Fruit fly (Drosophila melanogaster) whole organism, wandering third instar larva: ENCODE data around the gene bon.

Source experiments
- Abd-B ChIP-seq: fragments of >200 bp; optimal IDR thresholded peaks from 2 replicates; lab custom pipeline; 2017; ENCODE audit warnings: missing biosample characterization, missing genetic modification characterization
- CG32264 ChIP-seq: fragments of 200-800 bp; sonication (Bioruptor generic); optimal IDR thresholded peaks from 2 replicates; lab custom pipeline; 2016; ENCODE audit warnings: missing biosample characterization, missing genetic modification characterization
- CG9705 ChIP-seq: fragments of 200-800 bp; sonication (Bioruptor generic); optimal IDR thresholded peaks from 2 replicates; lab custom pipeline; 2018; ENCODE audit warnings: missing biosample characterization, mild to moderate bottlenecking, missing genetic modification characterization
- CrebA ChIP-seq: fragments of 200-800 bp; sonication (Bioruptor generic); optimal IDR thresholded peaks from 2 replicates; lab custom pipeline; 2016; ENCODE audit warnings: missing biosample characterization, mild to moderate bottlenecking, missing genetic modification characterization, borderline replicate concordance
- Dfd ChIP-seq: fragments of >200 bp; optimal IDR thresholded peaks from 2 replicates; lab custom pipeline; 2017; ENCODE audit warnings: missing biosample characterization, missing genetic modification characterization
- Dif ChIP-seq: fragments of 200-275, 200-300 bp; sonication (Bioruptor generic); optimal IDR thresholded peaks from 2 replicates; lab custom pipeline; 2018; ENCODE audit warnings: missing biosample characterization, missing genetic modification characterization; ENCODE audit not compliant: partially characterized antibody
- GATAd ChIP-seq: sonication (Bioruptor generic); optimal IDR thresholded peaks from 2 replicates; lab custom pipeline; 2016; ENCODE audit warnings: missing biosample characterization, missing genetic modification characterization
- HLH106 ChIP-seq: fragments of 200-800 bp; optimal IDR thresholded peaks from 3 replicates; lab custom pipeline; 2019; ENCODE audit warnings: missing biosample characterization, mild to moderate bottlenecking, missing genetic modification characterization, moderate library complexity
- Hnf4 ChIP-seq: fragments of 200-800 bp; sonication (Bioruptor generic); optimal IDR thresholded peaks from 2 replicates; lab custom pipeline; 2016; ENCODE audit warnings: missing biosample characterization, mild to moderate bottlenecking, missing genetic modification characterization
- Hr78 ChIP-seq: fragments of >200 bp; optimal IDR thresholded peaks from 2 replicates; lab custom pipeline; 2017; ENCODE audit warnings: missing biosample characterization, missing genetic modification characterization
- Hr83 ChIP-seq: fragments of 200-300 bp; sonication (Bioruptor generic); optimal IDR thresholded peaks from 2 replicates; lab custom pipeline; 2016; ENCODE audit warnings: missing biosample characterization, mild to moderate bottlenecking, missing genetic modification characterization, moderate library complexity; ENCODE audit not compliant: poor library complexity, severe bottlenecking
- Jra ChIP-seq: sonication (Bioruptor generic); optimal IDR thresholded peaks from 2 replicates; lab custom pipeline; 2016; ENCODE audit warnings: missing biosample characterization, missing genetic modification characterization
- Mio ChIP-seq: sonication (Bioruptor generic); optimal IDR thresholded peaks from 2 replicates; lab custom pipeline; 2016; ENCODE audit warnings: missing biosample characterization, missing genetic modification characterization
- Myc ChIP-seq: fragments of >200 bp; optimal IDR thresholded peaks from 2 replicates; lab custom pipeline; 2017
- N ChIP-seq: fragments of >200 bp; optimal IDR thresholded peaks from 2 replicates; lab custom pipeline; 2018; ENCODE audit warnings: missing biosample characterization, missing external identifiers, missing genetic modification characterization
- OdsH ChIP-seq: fragments of 200-800 bp; sonication (Bioruptor generic); optimal IDR thresholded peaks from 2 replicates; lab custom pipeline; 2016; ENCODE audit warnings: missing biosample characterization, mild to moderate bottlenecking, missing genetic modification characterization
- Rel ChIP-seq, 2 experiments: fragments of 200-800 bp; sonication (Bioruptor generic) in 1 of 2; optimal IDR thresholded peaks; 2 replicates in 1 of 2; 3 replicates in 1 of 2; lab custom pipeline; 2016 to 2019; ENCODE audit warnings: mild to moderate bottlenecking in 2 of 2, missing biosample characterization in 2 of 2, missing genetic modification characterization in 2 of 2, moderate library complexity in 1 of 2
- Sp1 ChIP-seq: fragments of 200-800 bp; sonication (Bioruptor generic); optimal IDR thresholded peaks from 3 replicates; lab custom pipeline; 2019; ENCODE audit warnings: missing biosample characterization, mild to moderate bottlenecking, missing genetic modification characterization, moderate library complexity
- Vsx2 ChIP-seq: fragments of 200-300, 225-300 bp; sonication (Bioruptor generic); optimal IDR thresholded peaks from 2 replicates; lab custom pipeline; 2018; ENCODE audit warnings: missing biosample characterization, missing genetic modification characterization; ENCODE audit not compliant: partially characterized antibody
- br ChIP-seq: fragments of 200-800 bp; sonication (Bioruptor generic); optimal IDR thresholded peaks from 2 replicates; lab custom pipeline; 2016; ENCODE audit warnings: missing biosample characterization, missing genetic modification characterization
- brk ChIP-seq: fragments of 200-800 bp; sonication (Bioruptor generic); optimal IDR thresholded peaks from 2 replicates; lab custom pipeline; 2016; ENCODE audit warnings: missing biosample characterization, mild to moderate bottlenecking, missing genetic modification characterization
- dl ChIP-seq, 2 experiments: fragments of 175-275, 200-275 bp in 1 of 2; fragments of 200-275 bp in 1 of 2; sonication (Bioruptor generic); optimal IDR thresholded peaks; lab custom pipeline; 2018; ENCODE audit warnings: mild to moderate bottlenecking in 2 of 2, missing biosample characterization in 2 of 2, missing genetic modification characterization in 2 of 2, moderate library complexity in 2 of 2; ENCODE audit not compliant: partially characterized antibody in 2 of 2, insufficient read depth in 1 of 2
- dmrt93B ChIP-seq: fragments of 200-800 bp; sonication (Bioruptor generic); optimal IDR thresholded peaks from 2 replicates; lab custom pipeline; 2018; ENCODE audit warnings: missing biosample characterization, mild to moderate bottlenecking, missing genetic modification characterization
- dsf ChIP-seq: sonication (Bioruptor generic); optimal IDR thresholded peaks from 2 replicates; lab custom pipeline; 2016; ENCODE audit warnings: missing biosample characterization, missing genetic modification characterization, borderline replicate concordance
- ey ChIP-seq: fragments of 200-800 bp; sonication (Bioruptor generic); optimal IDR thresholded peaks from 2 replicates; lab custom pipeline; 2016; ENCODE audit warnings: missing biosample characterization, missing genetic modification characterization
- foxo ChIP-seq, 2 experiments: fragments of 200-800 bp; sonication (Bioruptor generic); optimal IDR thresholded peaks; 2 replicates in 1 of 2; 3 replicates in 1 of 2; lab custom pipeline; 2016 to 2017; ENCODE audit warnings: missing biosample characterization in 2 of 2, missing genetic modification characterization in 2 of 2
- fru ChIP-seq: fragments of 200-800 bp; sonication (Bioruptor generic); optimal IDR thresholded peaks from 3 replicates; lab custom pipeline; 2016; ENCODE audit warnings: missing biosample characterization, mild to moderate bottlenecking, missing genetic modification characterization
- h ChIP-seq: fragments of 200-800 bp; sonication (Bioruptor generic); optimal IDR thresholded peaks from 3 replicates; lab custom pipeline; 2016; ENCODE audit warnings: missing biosample characterization, mild to moderate bottlenecking, missing genetic modification characterization
- jim ChIP-seq: fragments of 175-275, 200-325 bp; sonication (Bioruptor generic); optimal IDR thresholded peaks from 2 replicates; lab custom pipeline; 2016; ENCODE audit warnings: missing biosample characterization, mild to moderate bottlenecking, missing genetic modification characterization
- lola ChIP-seq: fragments of >200 bp; optimal IDR thresholded peaks from 2 replicates; lab custom pipeline; 2017; ENCODE audit warnings: missing biosample characterization, missing genetic modification characterization
- pan ChIP-seq: fragments of >200 bp; optimal IDR thresholded peaks from 2 replicates; lab custom pipeline; 2017
- psq ChIP-seq: fragments of 200-800 bp; sonication (Bioruptor generic); optimal IDR thresholded peaks from 3 replicates; lab custom pipeline; 2017; ENCODE audit warnings: missing biosample characterization, mild to moderate bottlenecking, missing genetic modification characterization, moderate library complexity
- rgr ChIP-seq: fragments of 200-800 bp; sonication (Bioruptor generic); optimal IDR thresholded peaks from 3 replicates; lab custom pipeline; 2016; ENCODE audit warnings: missing biosample characterization, mild to moderate bottlenecking, missing genetic modification characterization
- sage ChIP-seq: fragments of 200-800 bp; sonication (Bioruptor generic); optimal IDR thresholded peaks from 2 replicates; lab custom pipeline; 2016; ENCODE audit warnings: missing biosample characterization, mild to moderate bottlenecking, missing genetic modification characterization
- sv ChIP-seq: fragments of 200-800 bp; sonication (Bioruptor generic); optimal IDR thresholded peaks from 3 replicates; lab custom pipeline; 2016; ENCODE audit warnings: missing biosample characterization, missing genetic modification characterization
- tai ChIP-seq: sonication (Bioruptor generic); optimal IDR thresholded peaks from 2 replicates; lab custom pipeline; 2016; ENCODE audit warnings: missing biosample characterization, missing genetic modification characterization
- usp ChIP-seq: fragments of >200 bp; optimal IDR thresholded peaks from 2 replicates; lab custom pipeline; 2017; ENCODE audit warnings: missing biosample characterization, missing genetic modification characterization
- woc ChIP-seq: sonication (Bioruptor generic); optimal IDR thresholded peaks from 2 replicates; lab custom pipeline; 2016; ENCODE audit warnings: missing biosample characterization, mild to moderate bottlenecking, missing genetic modification characterization

bon gene

dm6 chr3R:20576789-20577188 lies 16.1 kb upstream of the bon start, which contains the start of the genes TFAM and CG5412:
TFAM (minus strand) TSS chr3R:20577010.
CG5412 (plus strand) TSS chr3R:20577053.
- no peak for TF ChIP-seq CrebA (GFP tag; lab: Kevin White, UChicago)
- TF ChIP-seq dl (GFP tag; optimal IDR thresholded peaks at IDR 0.05; lab: Kevin White, UChicago; ENCODE audit: insufficient read depth in 1 of 2, partially characterized antibody in 2 of 2): no peak
- no peak for TF ChIP-seq br (GFP tag; lab: Kevin White, UChicago)
- TF ChIP-seq brk (GFP tag; lab: Kevin White, UChicago): no peak
- TF ChIP-seq psq (GFP tag; lab: Kevin White, UChicago): no peak

dm6 chr3R:20579816-20580215 lies 13.1 kb upstream of the bon start, which contains the start of the genes EloB and Srp14:
EloB (minus strand) TSS chr3R:20579850.
Srp14 (plus strand) TSS chr3R:20580115.
- TF ChIP-seq HLH106 (tag; lab: Kevin White, UChicago): peak; percentile 87
- TF ChIP-seq br (GFP tag; lab: Kevin White, UChicago): peak; percentile 86
- TF ChIP-seq OdsH (GFP tag; lab: Kevin White, UChicago): peak; percentile 80
- TF ChIP-seq Hr83: peak; percentile 81
- TF ChIP-seq dsf (GFP tag; lab: Kevin White, UChicago): no peak
- no peak for TF ChIP-seq Abd-B (GFP tag; lab: Kevin White, UChicago)
- no peak for TF ChIP-seq Hr78 (GFP tag; lab: Kevin White, UChicago)
- TF ChIP-seq CG9705 (GFP tag; lab: Kevin White, UChicago): peak; percentile 71
- TF ChIP-seq Mio (GFP tag; lab: Kevin White, UChicago): no peak
- no peak for TF ChIP-seq brk (GFP tag; lab: Kevin White, UChicago)
- peak; percentile 74 for TF ChIP-seq psq (GFP tag; lab: Kevin White, UChicago)
- TF ChIP-seq jim (GFP tag; lab: Kevin White, UChicago): no peak
- peak; percentile 86 for TF ChIP-seq ey (GFP tag; lab: Kevin White, UChicago)
- TF ChIP-seq Dfd (GFP tag; lab: Kevin White, UChicago): no peak
- peak; percentile 88 for TF ChIP-seq rgr (GFP tag; lab: Kevin White, UChicago)
- peak; percentile 92 for TF ChIP-seq Hnf4 (GFP tag; lab: Kevin White, UChicago)
- no peak for TF ChIP-seq tai
- TF ChIP-seq Jra (GFP tag; lab: Kevin White, UChicago): peak; percentile 92
- TF ChIP-seq Vsx2 (GFP tag; lab: Kevin White, UChicago): no peak
- TF ChIP-seq usp (GFP tag; lab: Kevin White, UChicago): no peak
- peak; percentile 49 for TF ChIP-seq CG32264 (GFP tag; lab: Kevin White, UChicago)
- TF ChIP-seq foxo (GFP tag; optimal IDR thresholded peaks at IDR 0.05; lab: Kevin White, UChicago): peak; percentile 57 to 88
- no peak for TF ChIP-seq N (GFP tag; lab: Kevin White, UChicago)
- TF ChIP-seq dl (GFP tag; optimal IDR thresholded peaks at IDR 0.05; lab: Kevin White, UChicago; ENCODE audit: insufficient read depth in 1 of 2, partially characterized antibody in 2 of 2): no peak
- TF ChIP-seq dmrt93B: no peak
- no peak for TF ChIP-seq Myc (lab: Kevin White, UChicago)
- peak; percentile 83 for TF ChIP-seq fru (GFP tag; lab: Kevin White, UChicago)
- TF ChIP-seq Sp1 (GFP tag; lab: Kevin White, UChicago): peak; percentile 83
- TF ChIP-seq GATAd (GFP tag; lab: Kevin White, UChicago): no peak
- TF ChIP-seq pan (lab: Kevin White, UChicago): no peak
- TF ChIP-seq woc (GFP tag; lab: Kevin White, UChicago): no peak
- TF ChIP-seq sv (GFP tag; lab: Kevin White, UChicago): peak; percentile 77
- TF ChIP-seq Rel (GFP tag; optimal IDR thresholded peaks at IDR 0.05; lab: Kevin White, UChicago): no peak
- peak; percentile 68 for TF ChIP-seq Rel (tag; optimal IDR thresholded peaks at IDR 0.05; lab: Kevin White, UChicago)
- no peak for TF ChIP-seq CrebA (GFP tag; lab: Kevin White, UChicago)
- no peak for TF ChIP-seq sage (GFP tag; lab: Kevin White, UChicago)
- TF ChIP-seq h (GFP tag; lab: Kevin White, UChicago): peak; percentile 86
- TF ChIP-seq lola (GFP tag; lab: Kevin White, UChicago): no peak
- TF ChIP-seq Dif (GFP tag; lab: Kevin White, UChicago): no peak
